Fruit fly (Drosophila melanogaster): ENCODE measurements around the gene CG15731.

Gene CG15731

dm6 chrX:12437099-12437498, 20.5 kb downstream of the CG15731 start:
- TF ChIP-seq Myb (GFP tag; optimal IDR thresholded peaks at IDR 0.05): peak; percentile 51
- TF ChIP-seq cato (GFP tag; optimal IDR thresholded peaks at IDR 0.05; ENCODE audit: borderline replicate concordance): no peak
- TF ChIP-seq Dip2 (GFP tag; IDR thresholded peaks at IDR 0.05): peak; percentile 81
- TF ChIP-seq CTCF (GFP tag; optimal IDR thresholded peaks at IDR 0.05): peak; percentile 88
- no peak for TF ChIP-seq dimm (GFP tag; IDR thresholded peaks at IDR 0.05)

DNA sequence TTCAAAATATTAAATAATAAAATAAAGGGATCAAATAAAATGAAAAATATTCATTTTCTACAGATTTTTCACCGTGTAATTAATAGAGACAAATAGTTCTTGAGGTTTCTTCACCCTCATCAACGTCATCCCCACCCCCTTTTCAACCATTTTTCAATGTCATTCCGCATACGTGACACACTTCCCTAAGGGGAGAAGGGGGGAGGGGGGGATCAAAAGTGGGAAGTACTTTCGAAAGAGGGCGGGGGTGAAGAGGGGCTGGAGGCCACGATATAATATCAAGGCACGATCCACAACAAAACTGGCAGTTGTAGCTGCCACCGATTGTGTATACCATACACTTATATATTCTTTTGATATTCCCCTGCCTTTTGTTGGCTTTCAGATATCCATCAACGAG, 23.0 kb downstream of the CG15731 start:
- TF ChIP-seq Dad (GFP tag; optimal IDR thresholded peaks at IDR 0.05) (no peak), CG8359 (GFP tag; optimal IDR thresholded peaks at IDR 0.05; ENCODE audit: borderline replicate concordance) (no peak), CG15073 (GFP tag; optimal IDR thresholded peaks at IDR 0.05) (no peak), CG7963 (GFP tag; IDR thresholded peaks at IDR 0.05; ENCODE audit: partially characterized antibody) (no peak), sd (tag; optimal IDR thresholded peaks at IDR 0.05) (peak; percentile 70), gem (tag; optimal IDR thresholded peaks at IDR 0.05) (peak; percentile 8), crol (GFP tag; IDR thresholded peaks at IDR 0.05) (peak; percentile 69), schlank (tag; optimal IDR thresholded peaks at IDR 0.05) (no peak), nmo (GFP tag; optimal IDR thresholded peaks at IDR 0.05) (no peak), HHEX (GFP tag; optimal IDR thresholded peaks at IDR 0.05) (no peak), CG12769 (tag; optimal IDR thresholded peaks at IDR 0.05) (peak; percentile 87)

DNA sequence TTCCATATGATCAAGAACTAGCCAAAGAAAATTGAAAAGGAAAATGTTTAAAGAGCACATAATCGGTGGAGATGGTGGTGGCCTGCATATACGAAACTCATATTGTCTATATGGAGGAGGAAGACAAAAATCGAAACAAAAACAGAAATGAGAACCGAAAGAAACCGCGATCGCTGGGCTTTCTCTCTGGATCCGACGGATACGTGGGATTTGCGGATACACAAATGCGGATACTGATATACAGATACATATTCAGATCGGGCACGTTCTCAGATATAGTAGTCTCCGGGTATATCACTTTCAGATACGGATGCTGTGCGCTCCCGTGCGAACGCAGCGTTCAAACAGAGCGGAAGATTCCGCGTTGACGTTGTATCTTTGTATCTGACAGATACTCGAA, 25.6 kb downstream of the CG15731 start, which contains the start of gene Pkcdelta:
Gene Pkcdelta, plus strand, starts transcription at position 301 of the 400 bp plus-strand sequence.
- TF ChIP-seq Hmr (GFP tag; optimal IDR thresholded peaks at IDR 0.05) (no peak), so (GFP tag; IDR thresholded peaks at IDR 0.05) (peak; percentile 63; the same call in 1 of the 3 replicates), Trl (optimal IDR thresholded peaks at IDR 0.05) (peak in 1 of 2 experiments; percentile 43), Trl (GFP tag; optimal IDR thresholded peaks at IDR 0.05) (no peak), scrt (GFP tag; optimal IDR thresholded peaks at IDR 0.05) (no peak), Ets65A (GFP tag) (peak; percentile 5), CG3726 (GFP tag; IDR thresholded peaks at IDR 0.05) (no peak)

- TF ChIP-seq gcm2 (GFP tag; optimal IDR thresholded peaks at IDR 0.05) (no peak), D19A (tag; optimal IDR thresholded peaks at IDR 0.05) (peak; percentile 11), CG2712 (tag; optimal IDR thresholded peaks at IDR 0.05) (peak; percentile 19), CG6765 (GFP tag; optimal IDR thresholded peaks at IDR 0.05) (no peak), CG7839 (tag; optimal IDR thresholded peaks at IDR 0.05) (peak; percentile 30), Elba2 (GFP tag; optimal IDR thresholded peaks at IDR 0.05) (no peak), Dp (GFP tag; optimal IDR thresholded peaks at IDR 0.05) (no peak), bigmax (GFP tag; optimal IDR thresholded peaks at IDR 0.05) (no peak), zfh2 (GFP tag; optimal IDR thresholded peaks at IDR 0.05) (no peak), dmrt11E (tag; optimal IDR thresholded peaks at IDR 0.05) (no peak), CG43689 (GFP tag; IDR thresholded peaks at IDR 0.05) (no peak), CG2199 (GFP tag; IDR thresholded peaks at IDR 0.05) (no peak), jumu (GFP tag; optimal IDR thresholded peaks at IDR 0.05) (no peak), zf30C (GFP tag; optimal IDR thresholded peaks at IDR 0.05) (no peak), Lhr (GFP tag; optimal IDR thresholded peaks at IDR 0.05) (no peak), CG12942 (GFP tag; optimal IDR thresholded peaks at IDR 0.05) (no peak), fd3F (GFP tag; optimal IDR thresholded peaks at IDR 0.05) (no peak), CG18619 (GFP tag; optimal IDR thresholded peaks at IDR 0.05) (no peak), ewg (GFP tag; optimal IDR thresholded peaks at IDR 0.05) (no peak), CG7928 (GFP tag; optimal IDR thresholded peaks at IDR 0.05) (no peak), Optix (GFP tag; IDR thresholded peaks at IDR 0.05) (no peak), CG2678 (tag; optimal IDR thresholded peaks at IDR 0.05) (peak; percentile 51), CG4820 (GFP tag; optimal IDR thresholded peaks at IDR 0.05) (no peak), Ravus (GFP tag; IDR thresholded peaks at IDR 0.05) (no peak), Hmx (GFP tag; optimal IDR thresholded peaks at IDR 0.05) (no peak), E2f1 (GFP tag; IDR thresholded peaks at IDR 0.05) (no peak)
These were observed 26.1 kb downstream of the CG15731 start for dm6 chrX:12431466-12431865.
